Worm (Caenorhabditis elegans) whole organism, young adult: ENCODE results near the gene flp-19.

Experiments used
- F10E7.11 ChIP-seq: sonication (generic microtip); optimal IDR thresholded peaks from 2 replicates; lab custom pipeline; 2017; ENCODE audit warnings: mild to moderate bottlenecking, missing genetic modification characterization, moderate library complexity, missing compliant biosample characterization
- F22D6.2 ChIP-seq: sonication (generic microtip); optimal IDR thresholded peaks from 2 replicates; lab custom pipeline; 2016; ENCODE audit warnings: mild to moderate bottlenecking, missing genetic modification characterization, missing compliant biosample characterization
- F49E8.2 ChIP-seq: sonication (generic microtip); optimal IDR thresholded peaks from 3 replicates; lab custom pipeline; 2017; ENCODE audit warnings: missing genetic modification characterization, mild to moderate bottlenecking, missing compliant biosample characterization, antibody characterized with exemption, moderate library complexity; ENCODE audit not compliant: insufficient read depth
- Y67H2A.10 ChIP-seq: fragments of 200-800 bp; sonication (Bioruptor generic); conservative IDR thresholded peaks from 2 replicates; pipeline ENCODE4 v1.3.6; 2022; ENCODE audit warnings: missing genetic modification reagents, missing genetic modification characterization, missing compliant biosample characterization
- Y95B8A.8 ChIP-seq: fragments of 200-800 bp; sonication (Bioruptor generic); IDR thresholded peaks from 2 replicates; pipeline ENCODE4 v1.3.6; 2022; ENCODE audit warnings: missing genetic modification reagents, missing genetic modification characterization, missing compliant biosample characterization
- ama-1 ChIP-seq, 3 experiments: fragments of 150-350 bp in 1 of 3; sonication (generic microtip) in 2 of 3; optimal IDR thresholded peaks; 2 replicates each; lab custom pipeline; 2014 to 2018; ENCODE audit warnings: missing biosample characterization in 2 of 3, missing genetic modification characterization in 2 of 3, missing genetic modification reagents in 2 of 3
- atf-7 ChIP-seq: sonication (generic microtip); optimal IDR thresholded peaks from 2 replicates; lab custom pipeline; 2017; ENCODE audit warnings: mild to moderate bottlenecking, missing genetic modification characterization, missing compliant biosample characterization
- athp-1 ChIP-seq: sonication (generic microtip); optimal IDR thresholded peaks from 2 replicates; lab custom pipeline; 2017; ENCODE audit warnings: mild to moderate bottlenecking, missing genetic modification characterization, missing compliant biosample characterization
- attf-3 ChIP-seq: fragments of 200-800 bp; sonication (Bioruptor generic); conservative IDR thresholded peaks from 2 replicates; pipeline ENCODE4 v1.3.6; 2022; ENCODE audit warnings: missing genetic modification reagents, missing genetic modification characterization, missing compliant biosample characterization
- attf-6 ChIP-seq: fragments of 200-800 bp; sonication (Bioruptor generic); IDR thresholded peaks from 2 replicates; pipeline ENCODE4 v1.3.6; 2022; ENCODE audit warnings: missing genetic modification reagents, missing genetic modification characterization, missing compliant biosample characterization
- bed-1 ChIP-seq: fragments of 200-800 bp; sonication (Bioruptor generic); IDR thresholded peaks from 2 replicates; pipeline ENCODE4 v1.3.6; 2022; ENCODE audit warnings: missing genetic modification reagents, missing genetic modification characterization, missing compliant biosample characterization
- cebp-1 ChIP-seq, 2 experiments: fragments of 200-800 bp in 1 of 2; sonication (Bioruptor generic) in 1 of 2; sonication (generic microtip) in 1 of 2; IDR thresholded peaks in 1 of 2; optimal IDR thresholded peaks in 1 of 2; 2 replicates each; pipeline versions ENCODE4 v1.3.6 to Lab custom; 2017 to 2022; ENCODE audit warnings: missing compliant biosample characterization in 2 of 2, missing genetic modification characterization in 2 of 2, mild to moderate bottlenecking in 1 of 2, missing genetic modification reagents in 1 of 2, moderate library complexity in 1 of 2
- ceh-91 ChIP-seq: fragments of 200-800 bp; sonication (Bioruptor generic); IDR thresholded peaks from 2 replicates; pipeline ENCODE4 v1.3.6; 2022; ENCODE audit warnings: missing genetic modification reagents, missing genetic modification characterization, missing compliant biosample characterization
- dpl-1 ChIP-seq: fragments of 150-350 bp; optimal IDR thresholded peaks from 2 replicates; lab custom pipeline; 2014; ENCODE audit warnings: missing biosample characterization, missing genetic modification reagents, missing genetic modification characterization
- egl-44 ChIP-seq: fragments of 200-800 bp; sonication (Bioruptor generic); IDR thresholded peaks from 2 replicates; pipeline ENCODE4 v1.3.6; 2022; ENCODE audit warnings: missing genetic modification reagents, missing genetic modification characterization, missing compliant biosample characterization
- egrh-3 ChIP-seq: fragments of 200-800 bp; sonication (Bioruptor generic); IDR thresholded peaks from 2 replicates; pipeline ENCODE4 v1.3.6; 2022; ENCODE audit warnings: missing genetic modification reagents, missing genetic modification characterization, missing compliant biosample characterization
- ekl-4 ChIP-seq: fragments of 200-800 bp; sonication (Bioruptor generic); IDR thresholded peaks from 2 replicates; pipeline ENCODE4 v1.3.6; 2022; ENCODE audit warnings: missing genetic modification reagents, missing genetic modification characterization, missing compliant biosample characterization
- fkh-3 ChIP-seq: sonication (generic microtip); optimal IDR thresholded peaks from 2 replicates; lab custom pipeline; 2016; ENCODE audit warnings: mild to moderate bottlenecking, missing genetic modification characterization, missing compliant biosample characterization
- hlh-12 ChIP-seq: sonication (generic microtip); optimal IDR thresholded peaks from 2 replicates; lab custom pipeline; 2016; ENCODE audit warnings: missing genetic modification characterization, missing compliant biosample characterization
- let-526 ChIP-seq: fragments of 200-800 bp; sonication (Bioruptor generic); IDR thresholded peaks from 2 replicates; pipeline ENCODE4 v1.3.6; 2022; ENCODE audit warnings: missing genetic modification reagents, missing genetic modification characterization, missing compliant biosample characterization
- lin-40 ChIP-seq: sonication (generic microtip); optimal IDR thresholded peaks from 2 replicates; lab custom pipeline; 2016; ENCODE audit warnings: missing genetic modification characterization, mild to moderate bottlenecking, missing compliant biosample characterization, missing genotype, missing genetic modification reagents
- lin-54 ChIP-seq: fragments of 200-800 bp; sonication (Bioruptor generic); optimal IDR thresholded peaks from 2 replicates; lab custom pipeline; 2018; ENCODE audit warnings: mild to moderate bottlenecking, missing genetic modification characterization, missing compliant biosample characterization
- lsl-1 ChIP-seq: fragments of 200-800 bp; sonication (Bioruptor generic); optimal IDR thresholded peaks from 2 replicates; lab custom pipeline; 2018; ENCODE audit warnings: mild to moderate bottlenecking, missing genetic modification characterization, moderate library complexity, missing compliant biosample characterization
- lsy-27 ChIP-seq: sonication (generic microtip); optimal IDR thresholded peaks from 2 replicates; lab custom pipeline; 2017; ENCODE audit warnings: missing genetic modification characterization, mild to moderate bottlenecking, missing compliant biosample characterization, antibody characterized with exemption, missing genotype, borderline replicate concordance; ENCODE audit not compliant: insufficient read depth
- madf-10 ChIP-seq: sonication (generic microtip); optimal IDR thresholded peaks from 2 replicates; lab custom pipeline; 2016; ENCODE audit warnings: mild to moderate bottlenecking, missing genetic modification characterization, missing compliant biosample characterization
- madf-6 ChIP-seq: fragments of 200-800 bp; sonication (Bioruptor generic); IDR thresholded peaks from 2 replicates; pipeline ENCODE4 v1.3.6; 2022; ENCODE audit warnings: missing genetic modification reagents, missing genetic modification characterization, missing compliant biosample characterization
- mes-4 ChIP-seq: sonication (generic microtip); optimal IDR thresholded peaks from 2 replicates; lab custom pipeline; 2016; ENCODE audit warnings: missing genotype, missing genetic modification characterization, missing compliant biosample characterization
- mxl-1 ChIP-seq: sonication (generic microtip); optimal IDR thresholded peaks from 2 replicates; lab custom pipeline; 2016; ENCODE audit warnings: missing genetic modification characterization, missing compliant biosample characterization
- nfya-1 ChIP-seq: sonication (generic microtip); optimal IDR thresholded peaks from 2 replicates; lab custom pipeline; 2017; ENCODE audit warnings: antibody characterized with exemption, missing compliant biosample characterization, missing genetic modification characterization, borderline replicate concordance; ENCODE audit not compliant: insufficient read depth
- nhr-120 ChIP-seq: fragments of 200-800 bp; sonication (Bioruptor generic); IDR thresholded peaks from 2 replicates; pipeline ENCODE4 v1.3.6; 2022; ENCODE audit warnings: missing genetic modification characterization, missing compliant biosample characterization
- nhr-90 ChIP-seq: sonication (generic microtip); optimal IDR thresholded peaks from 2 replicates; lab custom pipeline; 2016; ENCODE audit warnings: missing genotype, mild to moderate bottlenecking, missing genetic modification characterization, missing compliant biosample characterization
- pha-4 ChIP-seq: fragments of 150-350 bp; sonication (generic microtip); optimal IDR thresholded peaks from 2 replicates; lab custom pipeline; 2014; ENCODE audit warnings: missing biosample characterization, missing genetic modification reagents, missing genetic modification characterization
- repo-1 ChIP-seq: sonication (generic microtip); optimal IDR thresholded peaks from 2 replicates; lab custom pipeline; 2017; ENCODE audit warnings: mild to moderate bottlenecking, missing genetic modification characterization, missing compliant biosample characterization
- sdz-38 ChIP-seq: sonication (generic microtip); optimal IDR thresholded peaks from 2 replicates; lab custom pipeline; 2016; ENCODE audit warnings: missing genotype, missing genetic modification characterization, missing compliant biosample characterization
- sea-2 ChIP-seq: fragments of 200-800 bp; sonication (Bioruptor generic); IDR thresholded peaks from 2 replicates; pipeline ENCODE4 v1.3.6; 2022; ENCODE audit warnings: missing genetic modification characterization, missing compliant biosample characterization
- sptf-2 ChIP-seq: fragments of 200-800 bp; sonication (Bioruptor generic); optimal IDR thresholded peaks from 2 replicates; lab custom pipeline; 2018; ENCODE audit warnings: mild to moderate bottlenecking, missing genetic modification characterization, missing compliant biosample characterization
- tbp1 ChIP-seq: fragments of 200-800 bp; sonication (Bioruptor generic); optimal IDR thresholded peaks from 2 replicates; lab custom pipeline; 2018; ENCODE audit warnings: mild to moderate bottlenecking, missing genetic modification characterization, missing compliant biosample characterization
- tbx-9 ChIP-seq: sonication (generic microtip); optimal IDR thresholded peaks from 2 replicates; lab custom pipeline; 2016; ENCODE audit warnings: borderline replicate concordance, missing genetic modification characterization, inconsistent platforms, missing compliant biosample characterization
- tlf-1 ChIP-seq: fragments of 200-800 bp; sonication (Bioruptor generic); optimal IDR thresholded peaks from 2 replicates; lab custom pipeline; 2018; ENCODE audit warnings: mild to moderate bottlenecking, missing genetic modification characterization, missing compliant biosample characterization
- unc-62 ChIP-seq: fragments of 150-350 bp; optimal IDR thresholded peaks from 2 replicates; lab custom pipeline; 2014; ENCODE audit warnings: missing biosample characterization, missing genetic modification reagents, missing genetic modification characterization
- zfh-2 ChIP-seq: fragments of 200-800 bp; sonication (Bioruptor generic); conservative IDR thresholded peaks from 2 replicates; pipeline ENCODE4 v1.3.6; 2022; ENCODE audit warnings: missing genetic modification reagents, missing genetic modification characterization, missing compliant biosample characterization

flp-19 gene

ce11 chrX:10556764-10557163 lies 47.7 kb upstream of the flp-19 start:
- no peak for TF ChIP-seq hlh-12 (tag; lab: Kevin White, UChicago)
- TF ChIP-seq lsl-1 (GFP tag; lab: Kevin White, UChicago), result no peak
- TF ChIP-seq lin-40 (tag; lab: Kevin White, UChicago), result no peak
- no peak for TF ChIP-seq fkh-3
- TF ChIP-seq atf-7 (tag; lab: Kevin White, UChicago), result no peak
- no peak for TF ChIP-seq egl-44 (GFP tag; lab: Robert Waterston, UW)
- no peak for TF ChIP-seq dpl-1 (GFP tag; lab: Kevin White, UChicago)
- TF ChIP-seq F10E7.11 (tag; lab: Kevin White, UChicago), result no peak
- no peak for TF ChIP-seq mxl-1
- no peak for TF ChIP-seq attf-6 (GFP tag; lab: Robert Waterston, UW)
- TF ChIP-seq ceh-91 (GFP tag; lab: Robert Waterston, UW), result no peak
- no peak for TF ChIP-seq lin-54 (GFP tag; lab: Kevin White, UChicago)
- no peak for TF ChIP-seq attf-3 (GFP tag; lab: Robert Waterston, UW)
- no peak for TF ChIP-seq bed-1 (GFP tag; lab: Robert Waterston, UW)
- no peak for TF ChIP-seq tbx-9 (tag; lab: Kevin White, UChicago)
- no peak for TF ChIP-seq sdz-38 (tag; lab: Kevin White, UChicago)
- TF ChIP-seq Y95B8A.8 (GFP tag; lab: Robert Waterston, UW), result no peak
- TF ChIP-seq lsy-27, result no peak
- TF ChIP-seq Y67H2A.10 (GFP tag; lab: Robert Waterston, UW), result no peak

- TF ChIP-seq attf-6 (GFP tag; lab: Robert Waterston, UW) (no peak), sea-2 (no peak), ama-1 (optimal IDR thresholded peaks at IDR 0.05; lab: Kevin White, UChicago) (no peak), ama-1 (GFP tag; optimal IDR thresholded peaks at IDR 0.05; lab: Kevin White, UChicago) (no peak), F22D6.2 (tag; lab: Kevin White, UChicago) (no peak), repo-1 (tag; lab: Kevin White, UChicago) (no peak), mes-4 (tag; lab: Kevin White, UChicago) (no peak), pha-4 (no peak), let-526 (no peak), ekl-4 (GFP tag; lab: Robert Waterston, UW) (no peak), athp-1 (tag; lab: Kevin White, UChicago) (no peak)
- TF ChIP-seq, all 124 proteins: peak for 0
Measured at ce11 chrX:10559203-10559602, 45.3 kb upstream of the flp-19 start, which contains the start of gene F59F5.7. Gene F59F5.7 (plus strand): TSS chrX:10559503.

- no peak for TF ChIP-seq cebp-1 (GFP tag; IDR thresholded peaks at IDR 0.05; lab: Robert Waterston, UW)
- no peak for TF ChIP-seq cebp-1 (tag; optimal IDR thresholded peaks at IDR 0.05; lab: Kevin White, UChicago)
- no peak for TF ChIP-seq sptf-2 (GFP tag; lab: Kevin White, UChicago)
- TF ChIP-seq zfh-2 (GFP tag; lab: Robert Waterston, UW), result no peak
- no peak for TF ChIP-seq madf-6 (GFP tag; lab: Robert Waterston, UW)
- TF ChIP-seq unc-62 (GFP tag; lab: Kevin White, UChicago), result no peak
- TF ChIP-seq nhr-120 (GFP tag; lab: Robert Waterston, UW), result no peak
- no peak for TF ChIP-seq nfya-1
- TF ChIP-seq tbx-9 (tag; lab: Kevin White, UChicago), result no peak
- no peak for TF ChIP-seq madf-10
- TF ChIP-seq nhr-90, result no peak
- TF ChIP-seq egrh-3, result no peak
- no peak for TF ChIP-seq tbp1
- TF ChIP-seq tlf-1 (GFP tag; lab: Kevin White, UChicago), result no peak
- no peak for TF ChIP-seq F49E8.2
- TF ChIP-seq, all 124 proteins: peak for 0
Measured at ce11 chrX:10566775-10567174, 37.7 kb upstream of the flp-19 start.
